Worm (Caenorhabditis elegans): ENCODE results near the gene F02D8.1.

ce11 chrV:15020229-15020628, 41.7 kb upstream of the F02D8.1 start, which contains the start of gene F14H8.2:
- TF ChIP-seq ama-1 (optimal IDR thresholded peaks at IDR 0.05) (no peak), ceh-82 (tag; optimal IDR thresholded peaks at IDR 0.05) (no peak), lin-39 (tag; optimal IDR thresholded peaks at IDR 0.05) (no peak), nhr-12 (tag; optimal IDR thresholded peaks at IDR 0.05) (no peak), mdl-1 (tag; optimal IDR thresholded peaks at IDR 0.05) (no peak), unc-62 (GFP tag; optimal IDR thresholded peaks at IDR 0.05) (no peak), nhr-77 (tag; optimal IDR thresholded peaks at IDR 0.05) (no peak), ZK546.5 (tag; optimal IDR thresholded peaks at IDR 0.05) (no peak)

Measured in whole organism, L2 larva.